Worm (Caenorhabditis elegans): Measurements from ENCODE around the gene rrp-8.
A peak's percentile ranks its signal among the peaks of the same experiment; 100 is the strongest.

DNA sequence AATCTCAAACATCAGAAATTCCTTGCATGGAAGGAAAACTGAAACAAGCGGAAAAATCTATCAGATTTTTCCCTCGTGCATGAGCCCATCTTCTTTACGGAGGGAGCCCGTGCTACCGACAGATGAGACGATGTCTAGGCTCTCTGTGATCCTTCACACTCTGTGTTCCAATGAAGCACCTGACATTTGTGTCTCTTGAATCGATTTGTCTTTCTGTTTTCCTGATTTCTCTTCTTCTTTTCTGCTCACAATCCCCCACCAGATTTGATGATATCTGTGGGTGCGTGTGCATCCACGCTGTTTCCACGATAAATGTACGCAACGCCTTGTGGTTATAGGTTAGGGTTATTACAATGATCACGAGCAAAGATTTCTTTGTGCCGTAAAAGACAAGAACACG is 17.5 kb upstream of the rrp-8 start:
- TF ChIP-seq ceh-90 (tag; optimal IDR thresholded peaks at IDR 0.05), result no peak
- no peak for TF ChIP-seq ztf-4 (tag; optimal IDR thresholded peaks at IDR 0.05)
- TF ChIP-seq ceh-82 (tag; optimal IDR thresholded peaks at IDR 0.05), result no peak
- no peak for TF ChIP-seq snpc-4 (tag; optimal IDR thresholded peaks at IDR 0.05)
- no peak for TF ChIP-seq lir-3 (tag; optimal IDR thresholded peaks at IDR 0.05; ENCODE audit: poor library complexity)
- no peak for TF ChIP-seq pag-3 (tag; optimal IDR thresholded peaks at IDR 0.05; ENCODE audit: borderline replicate concordance, insufficient read depth)
- no peak for TF ChIP-seq isw-1 (GFP tag; IDR thresholded peaks at IDR 0.05)
- no peak for TF ChIP-seq mep-1 (tag; optimal IDR thresholded peaks at IDR 0.05)
- no peak for TF ChIP-seq tbx-2 (tag; optimal IDR thresholded peaks at IDR 0.05)
- TF ChIP-seq unc-62 (GFP tag; optimal IDR thresholded peaks at IDR 0.05), result no peak
- TF ChIP-seq jun-1 (tag; optimal IDR thresholded peaks at IDR 0.05), result no peak
- no peak for TF ChIP-seq nhr-11 (tag; optimal IDR thresholded peaks at IDR 0.05)
- peak in 1 of 2 experiments; percentile 39 for TF ChIP-seq lsy-2 (tag; optimal IDR thresholded peaks at IDR 0.05)
- no peak for TF ChIP-seq nhr-90 (tag; optimal IDR thresholded peaks at IDR 0.05; ENCODE audit: poor library complexity)

Data from whole organism, L1 larva.